Fruit fly (Drosophila melanogaster): ENCODE results near the gene CG42752.

CG42752 gene

dm6 chr2L:18714086-18714485, 25.8 kb downstream of the CG42752 start (continued):
- peak; percentile 75 for TF ChIP-seq Dp (GFP tag; optimal IDR thresholded peaks at IDR 0.05)
- TF ChIP-seq Bdp1 (GFP tag; optimal IDR thresholded peaks at IDR 0.05) = no peak
- no peak for TF ChIP-seq inv (GFP tag; IDR thresholded peaks at IDR 0.05; ENCODE audit: partially characterized antibody)
- TF ChIP-seq jing (GFP tag; optimal IDR thresholded peaks at IDR 0.05) = no peak
- TF ChIP-seq kay (GFP tag; optimal IDR thresholded peaks at IDR 0.05) = no peak
- no peak for TF ChIP-seq Max (GFP tag; optimal IDR thresholded peaks at IDR 0.05)
- no peak for TF ChIP-seq CG13775 (GFP tag; optimal IDR thresholded peaks at IDR 0.05)
- TF ChIP-seq pnt (GFP tag; optimal IDR thresholded peaks at IDR 0.05) = no peak
- TF ChIP-seq ATbp (GFP tag; optimal IDR thresholded peaks at IDR 0.05) = no peak
- no peak for TF ChIP-seq CG15073 (GFP tag; optimal IDR thresholded peaks at IDR 0.05)
- no peak for TF ChIP-seq mam (GFP tag; optimal IDR thresholded peaks at IDR 0.05)
- TF ChIP-seq sc (optimal IDR thresholded peaks at IDR 0.05) = no peak
- no peak for TF ChIP-seq sc (GFP tag; optimal IDR thresholded peaks at IDR 0.05)
- no peak for TF ChIP-seq CG4617 (GFP tag; optimal IDR thresholded peaks at IDR 0.05; ENCODE audit: borderline replicate concordance)
- no peak for TF ChIP-seq lilli (GFP tag; optimal IDR thresholded peaks at IDR 0.05)
- no peak for TF ChIP-seq lmd (GFP tag; IDR thresholded peaks at IDR 0.05)
- no peak for TF ChIP-seq aop (GFP tag; IDR thresholded peaks at IDR 0.05)

- TF ChIP-seq Med (GFP tag) = peak; percentile 74
- no peak for TF ChIP-seq her (GFP tag; optimal IDR thresholded peaks at IDR 0.05)
- no peak for TF ChIP-seq lab (GFP tag; optimal IDR thresholded peaks at IDR 0.05)
- TF ChIP-seq CG6813 (GFP tag; optimal IDR thresholded peaks at IDR 0.05) = peak; percentile 5
Observed at dm6 chr2L:18713686-18714085, 26.2 kb downstream of the CG42752 start, which contains the start of gene Irk3. Gene Irk3 (minus strand): TSS chr2L:18713748.

- TF ChIP-seq PHDP (tag; optimal IDR thresholded peaks at IDR 0.05) (peak; percentile 89), lbe (GFP tag; optimal IDR thresholded peaks at IDR 0.05) (peak; percentile 62), CG13296 (GFP tag; optimal IDR thresholded peaks at IDR 0.05) (peak; percentile 57), Trl (optimal IDR thresholded peaks at IDR 0.05) (no peak), Trl (GFP tag; optimal IDR thresholded peaks at IDR 0.05) (peak; percentile 80), CG11695 (GFP tag; IDR thresholded peaks at IDR 0.05) (peak; percentile 84), Hr51 (GFP tag; optimal IDR thresholded peaks at IDR 0.05) (peak; percentile 79 to 86), CG11504 (tag; optimal IDR thresholded peaks at IDR 0.05) (peak; percentile 90), ttk (GFP tag; IDR thresholded peaks at IDR 0.05) (peak; percentile 96), sqz (GFP tag; optimal IDR thresholded peaks at IDR 0.05) (no peak), CG14441 (GFP tag; IDR thresholded peaks at IDR 0.05) (peak; percentile 97), wor (GFP tag; IDR thresholded peaks at IDR 0.05) (peak; percentile 90), NFAT (GFP tag; IDR thresholded peaks at IDR 0.05) (peak; percentile 90), CG13775 (GFP tag; optimal IDR thresholded peaks at IDR 0.05) (peak; percentile 91), gce (GFP tag; IDR thresholded peaks at IDR 0.05) (peak; percentile 69; the same call in 1 of the 3 replicates), unc-4 (GFP tag; IDR thresholded peaks at IDR 0.05; ENCODE audit: partially characterized antibody) (peak; percentile 59; the same call in 1 of the 2 replicates), CG34224 (GFP tag; IDR thresholded peaks at IDR 0.05; ENCODE audit: partially characterized antibody) (0 out of 3 replicates have a peak, but pooled peaks have one; percentile 26), Hsf (GFP tag; optimal IDR thresholded peaks at IDR 0.05) (peak; percentile 94), sc (optimal IDR thresholded peaks at IDR 0.05) (no peak), sc (GFP tag; optimal IDR thresholded peaks at IDR 0.05) (peak; percentile 67), CG12744 (GFP tag; optimal IDR thresholded peaks at IDR 0.05) (peak; percentile 68), Sin3A (optimal IDR thresholded peaks at IDR 0.05) (peak; percentile 94), CG3838 (GFP tag; optimal IDR thresholded peaks at IDR 0.05) (peak; percentile 71), stc (GFP tag; IDR thresholded peaks at IDR 0.05) (peak; percentile 91), CG42726 (GFP tag; IDR thresholded peaks at IDR 0.05; ENCODE audit: partially characterized antibody) (no peak), CG13894 (tag; optimal IDR thresholded peaks at IDR 0.05) (peak; percentile 80), gt (GFP tag; IDR thresholded peaks at IDR 0.05) (peak; percentile 92), chn (GFP tag; optimal IDR thresholded peaks at IDR 0.05) (peak; percentile 93), Hmr (GFP tag; optimal IDR thresholded peaks at IDR 0.05) (peak; percentile 88), tap (tag; optimal IDR thresholded peaks at IDR 0.05) (peak; percentile 81)
Observed at dm6 chr2L:18708239-18708891, 31.5 kb downstream of the CG42752 start, which contains the start of the genes Faf2 and Grip71. Gene Faf2 (minus strand): TSS chr2L:18708688. Gene Grip71 (plus strand): TSS chr2L:18708846.

Data from whole organism, embryonic.